Worm (Caenorhabditis elegans): ENCODE data around the gene ogdh-1.
"Not testable (repeated sequence)": the region's sequence is repeated elsewhere in the genome, so short reads cannot be mapped to it uniquely, and the experiment has no call there.

DNA sequence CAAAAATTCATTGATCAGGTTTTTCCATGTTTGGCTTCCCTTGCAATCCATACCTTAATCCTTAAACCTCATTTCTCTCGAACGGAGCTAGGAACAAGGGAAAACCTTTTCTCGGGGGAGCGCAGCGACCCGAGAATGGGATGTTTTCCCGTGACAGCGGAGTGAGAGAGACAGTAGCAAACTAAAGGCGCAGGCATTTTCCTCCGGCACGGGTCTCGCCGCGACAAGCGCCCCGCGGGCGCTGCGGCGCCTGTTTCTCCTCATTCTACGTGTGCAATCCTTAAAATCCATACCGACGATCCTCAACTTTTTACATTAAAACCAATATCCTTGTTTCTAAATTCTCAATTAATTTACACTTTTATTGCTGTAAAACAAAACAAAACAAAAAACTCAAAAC lies 45.1 kb downstream of the ogdh-1 start:
- TF ChIP-seq nhr-25 (tag; optimal IDR thresholded peaks at IDR 0.05; ENCODE audit: borderline replicate concordance, insufficient read depth); nhr-77 (tag; optimal IDR thresholded peaks at IDR 0.05); mdl-1 (tag; optimal IDR thresholded peaks at IDR 0.05); R02D3.7 (tag; optimal IDR thresholded peaks at IDR 0.05); ctbp-1 (GFP tag; IDR thresholded peaks at IDR 0.05): not testable (repeated sequence)

All from whole organism, L4 larva.